Fruit fly (Drosophila melanogaster): ENCODE data around the gene Tlk.

The Tlk gene

DNA sequence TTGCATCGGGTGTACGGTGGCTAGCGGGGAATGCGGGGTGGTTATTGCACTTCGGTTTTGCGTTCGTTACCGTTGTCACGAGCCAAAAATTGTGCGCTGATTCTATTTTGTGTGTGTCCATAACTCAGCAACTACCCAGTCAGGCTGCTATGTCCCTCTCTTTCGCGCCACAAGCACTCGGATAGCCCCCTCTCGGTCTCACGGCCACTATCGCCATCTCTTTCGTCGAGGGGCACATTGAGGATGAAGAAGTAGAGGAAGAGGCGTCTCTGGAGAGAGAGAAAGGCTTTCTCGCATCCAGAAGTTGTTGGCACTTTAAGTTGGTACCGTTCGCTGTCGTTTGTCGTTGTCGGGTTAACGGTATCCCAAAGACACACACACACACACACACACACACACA is 18.0 kb downstream of the Tlk start:
- no peak for TF ChIP-seq CG13204 (GFP tag; optimal IDR thresholded peaks at IDR 0.05)
- no peak for TF ChIP-seq D1 (tag; optimal IDR thresholded peaks at IDR 0.05)
- no peak for TF ChIP-seq CG34367 (tag; optimal IDR thresholded peaks at IDR 0.05)
- no peak for TF ChIP-seq EcR (GFP tag; optimal IDR thresholded peaks at IDR 0.05)
- no peak for TF ChIP-seq rn (GFP tag; IDR thresholded peaks at IDR 0.05)
- TF ChIP-seq CG15710 (tag; optimal IDR thresholded peaks at IDR 0.05): no peak
- TF ChIP-seq Pif1A (GFP tag; optimal IDR thresholded peaks at IDR 0.05): no peak
- TF ChIP-seq CG8301 (tag; optimal IDR thresholded peaks at IDR 0.05): no peak
- TF ChIP-seq CG10348 (GFP tag; IDR thresholded peaks at IDR 0.05): no peak
- TF ChIP-seq CG8159 (tag; optimal IDR thresholded peaks at IDR 0.05): no peak
- no peak for TF ChIP-seq Ets98B (GFP tag; IDR thresholded peaks at IDR 0.05)
- TF ChIP-seq CG14655 (GFP tag; optimal IDR thresholded peaks at IDR 0.05): no peak
- no peak for TF ChIP-seq Snoo (tag; optimal IDR thresholded peaks at IDR 0.05)
- no peak for TF ChIP-seq CG9948 (tag; optimal IDR thresholded peaks at IDR 0.05)
- no peak for TF ChIP-seq CG32121 (GFP tag; IDR thresholded peaks at IDR 0.05)
- TF ChIP-seq fd96Ca (GFP tag; IDR thresholded peaks at IDR 0.05): no peak
- TF ChIP-seq CG4496 (GFP tag; IDR thresholded peaks at IDR 0.05): no peak
- TF ChIP-seq CG17806 (tag; optimal IDR thresholded peaks at IDR 0.05): no peak
- TF ChIP-seq gl (tag; optimal IDR thresholded peaks at IDR 0.05): no peak

DNA sequence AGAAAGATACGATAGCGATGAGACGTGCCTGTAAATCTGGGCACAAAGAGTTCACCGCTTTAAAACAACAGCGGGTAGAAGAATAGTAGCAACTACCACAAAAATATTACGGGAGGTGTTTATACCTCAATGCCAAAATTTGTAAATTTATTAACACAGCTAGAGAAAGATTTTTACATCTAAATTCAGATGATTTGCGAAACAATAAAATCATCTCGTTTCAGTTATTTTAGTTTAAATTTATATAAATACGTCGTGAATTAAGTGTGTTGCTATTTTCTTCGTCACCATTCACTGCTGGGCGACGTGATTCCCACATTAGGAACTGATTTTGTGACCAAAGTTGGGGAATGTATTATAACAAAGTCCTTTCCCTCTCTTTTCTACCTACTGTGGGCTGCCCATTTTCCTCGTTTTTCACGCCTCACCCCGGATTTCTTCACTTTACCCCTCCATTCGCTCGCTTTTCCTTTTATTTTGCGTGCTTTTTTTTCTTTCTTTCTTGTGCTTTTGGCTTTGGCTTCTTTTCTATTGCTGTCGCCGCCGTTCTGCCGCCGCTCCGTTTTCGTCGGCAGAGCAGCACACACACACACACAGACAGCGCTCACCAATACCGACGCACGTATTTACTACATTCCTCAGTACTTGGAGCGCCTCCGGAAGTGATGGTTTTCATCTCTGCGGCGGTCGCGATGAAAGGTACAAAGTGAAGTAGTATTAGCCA is 19.5 kb downstream of the Tlk start:
- TF ChIP-seq CG4496 (GFP tag; IDR thresholded peaks at IDR 0.05): peak; percentile 14; the same call in 1 of the 3 replicates
- TF ChIP-seq CG8301 (tag; optimal IDR thresholded peaks at IDR 0.05): peak; percentile 73
- TF ChIP-seq CG17806 (tag; optimal IDR thresholded peaks at IDR 0.05): peak; percentile 28
- peak; percentile 31 for TF ChIP-seq Pif1B (GFP tag; optimal IDR thresholded peaks at IDR 0.05)
- no peak for TF ChIP-seq EcR (GFP tag; optimal IDR thresholded peaks at IDR 0.05)
- TF ChIP-seq CG13204 (GFP tag; optimal IDR thresholded peaks at IDR 0.05): no peak
- TF ChIP-seq CG34367 (tag; optimal IDR thresholded peaks at IDR 0.05): no peak
- peak; percentile 38 for TF ChIP-seq CG8159 (tag; optimal IDR thresholded peaks at IDR 0.05)
- TF ChIP-seq Ets98B (GFP tag; IDR thresholded peaks at IDR 0.05): 0 out of 2 replicates have a peak, but pooled peaks have one; percentile 12
- peak; percentile 80 for TF ChIP-seq CG14655 (GFP tag; optimal IDR thresholded peaks at IDR 0.05)
- TF ChIP-seq CG15710 (tag; optimal IDR thresholded peaks at IDR 0.05): peak; percentile 2
- TF ChIP-seq CG12605 (GFP tag; IDR thresholded peaks at IDR 0.05): no peak
- no peak for TF ChIP-seq CG10348 (GFP tag; IDR thresholded peaks at IDR 0.05)
- TF ChIP-seq CG32121 (GFP tag; IDR thresholded peaks at IDR 0.05): no peak
- TF ChIP-seq rn (GFP tag; IDR thresholded peaks at IDR 0.05): no peak
- TF ChIP-seq D1 (tag; optimal IDR thresholded peaks at IDR 0.05): no peak
- peak; percentile 30 for TF ChIP-seq Pif1A (GFP tag; optimal IDR thresholded peaks at IDR 0.05)
- no peak for TF ChIP-seq gl (tag; optimal IDR thresholded peaks at IDR 0.05)
- TF ChIP-seq Snoo (tag; optimal IDR thresholded peaks at IDR 0.05): no peak
- TF ChIP-seq CG9948 (tag; optimal IDR thresholded peaks at IDR 0.05): peak; percentile 55
- 0 out of 3 replicates have a peak, but pooled peaks have one; percentile 34 for TF ChIP-seq fd96Ca (GFP tag; IDR thresholded peaks at IDR 0.05)

DNA sequence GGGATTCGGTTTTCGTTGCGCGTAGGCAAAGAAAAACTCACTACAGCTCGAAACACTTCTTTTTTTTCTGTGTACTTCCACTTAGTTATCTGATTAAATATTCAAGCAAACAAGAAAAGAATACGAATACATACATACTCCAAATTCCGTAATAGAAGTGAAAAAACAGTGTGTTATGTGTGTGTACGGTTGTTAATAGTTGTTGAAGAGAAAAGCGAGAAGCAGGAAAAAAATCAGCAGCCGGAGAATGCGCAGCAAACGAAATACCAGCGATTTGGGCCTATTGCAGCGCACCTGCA is 20.0 kb downstream of the Tlk start:
- TF ChIP-seq CG4496 (GFP tag; IDR thresholded peaks at IDR 0.05) (no peak), Pif1B (GFP tag; optimal IDR thresholded peaks at IDR 0.05) (no peak), CG8301 (tag; optimal IDR thresholded peaks at IDR 0.05) (no peak), D1 (tag; optimal IDR thresholded peaks at IDR 0.05) (no peak), Pif1A (GFP tag; optimal IDR thresholded peaks at IDR 0.05) (no peak), rn (GFP tag; IDR thresholded peaks at IDR 0.05) (no peak)

DNA sequence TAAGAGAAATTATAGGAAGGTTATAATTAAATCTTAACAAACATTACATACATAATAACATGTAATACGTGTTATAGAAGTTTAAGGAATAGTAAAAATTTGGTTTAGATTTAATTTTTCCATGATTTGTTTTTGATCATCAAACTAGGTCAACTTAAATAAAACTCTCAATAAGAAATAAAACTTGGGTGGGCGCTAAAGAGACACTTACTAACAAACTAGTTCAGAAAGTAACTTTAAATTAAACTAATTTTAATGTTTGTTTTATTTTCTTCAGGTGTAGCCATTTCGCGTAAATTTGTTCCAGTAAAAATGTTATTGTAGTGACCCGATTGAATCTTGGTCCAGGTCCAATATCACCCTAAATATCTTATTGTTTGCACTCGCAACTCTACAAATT is 20.5 kb downstream of the Tlk start:
- TF ChIP-seq CG17806 (tag; optimal IDR thresholded peaks at IDR 0.05) (peak; percentile 32), CG8159 (tag; optimal IDR thresholded peaks at IDR 0.05) (peak; percentile 10), CG14655 (GFP tag; optimal IDR thresholded peaks at IDR 0.05) (peak; percentile 60), EcR (GFP tag; optimal IDR thresholded peaks at IDR 0.05) (no peak), CG12605 (GFP tag; IDR thresholded peaks at IDR 0.05) (no peak), CG32121 (GFP tag; IDR thresholded peaks at IDR 0.05) (peak; percentile 17; the same call in 1 of the 2 replicates), Pif1A (GFP tag; optimal IDR thresholded peaks at IDR 0.05) (peak; percentile 33), CG4496 (GFP tag; IDR thresholded peaks at IDR 0.05) (peak; percentile 43; the same call in 1 of the 3 replicates), CG13204 (GFP tag; optimal IDR thresholded peaks at IDR 0.05) (no peak), Ets98B (GFP tag; IDR thresholded peaks at IDR 0.05) (no peak), Pif1B (GFP tag; optimal IDR thresholded peaks at IDR 0.05) (no peak), rn (GFP tag; IDR thresholded peaks at IDR 0.05) (0 out of 2 replicates have a peak, but pooled peaks have one; percentile 14), CG10348 (GFP tag; IDR thresholded peaks at IDR 0.05) (no peak), fd96Ca (GFP tag; IDR thresholded peaks at IDR 0.05) (no peak), CG9948 (tag; optimal IDR thresholded peaks at IDR 0.05) (peak; percentile 15)

DNA sequence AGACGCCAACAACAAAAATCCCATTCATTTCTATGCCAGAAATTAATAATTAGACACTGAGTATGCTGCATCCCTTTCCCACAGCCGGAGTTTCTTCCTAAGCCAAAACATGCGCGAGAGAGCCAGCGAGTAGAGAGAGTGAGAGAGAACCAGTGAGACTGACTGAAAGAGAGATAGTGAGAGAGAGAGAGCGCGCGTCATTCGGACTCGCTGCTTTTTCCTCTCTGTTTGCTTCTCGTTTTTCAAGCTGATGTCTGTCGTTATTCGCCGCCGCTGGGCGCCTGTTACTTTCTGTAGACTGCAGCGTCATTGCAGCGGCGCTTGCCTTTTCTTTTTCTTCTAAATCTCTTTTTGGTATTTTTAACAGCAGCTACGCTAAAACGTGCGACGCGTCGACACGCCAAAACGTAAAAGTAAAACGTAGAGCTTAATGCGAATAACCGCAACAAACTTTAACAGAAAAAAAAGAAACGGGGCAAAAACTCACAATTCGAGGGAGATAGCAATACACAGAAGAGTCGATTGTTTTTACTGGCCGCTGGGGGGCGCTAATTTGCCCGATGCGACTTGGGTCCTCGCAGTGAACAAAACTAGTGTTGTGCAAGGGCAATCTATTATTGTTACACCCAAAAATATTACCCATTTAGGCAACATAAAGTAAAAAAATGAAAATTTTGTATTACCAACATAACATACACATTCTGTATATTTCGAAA is 21.1 kb downstream of the Tlk start:
- peak; percentile 72 for TF ChIP-seq CG13204 (GFP tag; optimal IDR thresholded peaks at IDR 0.05)
- peak; percentile 71 for TF ChIP-seq Ets98B (GFP tag; IDR thresholded peaks at IDR 0.05)
- TF ChIP-seq CG34367 (tag; optimal IDR thresholded peaks at IDR 0.05): peak; percentile 59
- TF ChIP-seq CG17806 (tag; optimal IDR thresholded peaks at IDR 0.05): peak; percentile 31
- TF ChIP-seq CG32121 (GFP tag; IDR thresholded peaks at IDR 0.05): no peak; the same call in 1 of the 2 replicates
- no peak; the same call in 1 of the 2 replicates for TF ChIP-seq rn (GFP tag; IDR thresholded peaks at IDR 0.05)
- peak; percentile 94 for TF ChIP-seq EcR (GFP tag; optimal IDR thresholded peaks at IDR 0.05)
- peak; percentile 46 for TF ChIP-seq CG14655 (GFP tag; optimal IDR thresholded peaks at IDR 0.05)
- peak; percentile 41 for TF ChIP-seq Snoo (tag; optimal IDR thresholded peaks at IDR 0.05)
- TF ChIP-seq CG8301 (tag; optimal IDR thresholded peaks at IDR 0.05): peak; percentile 37
- TF ChIP-seq Pif1B (GFP tag; optimal IDR thresholded peaks at IDR 0.05): no peak
- peak; percentile 42 for TF ChIP-seq CG8159 (tag; optimal IDR thresholded peaks at IDR 0.05)
- TF ChIP-seq CG4496 (GFP tag; IDR thresholded peaks at IDR 0.05): no peak; the same call in none of the 3 replicates
- TF ChIP-seq CG10348 (GFP tag; IDR thresholded peaks at IDR 0.05): no peak
- TF ChIP-seq CG12605 (GFP tag; IDR thresholded peaks at IDR 0.05): peak; percentile 67
- TF ChIP-seq Pif1A (GFP tag; optimal IDR thresholded peaks at IDR 0.05): no peak
- peak; percentile 78 for TF ChIP-seq fd96Ca (GFP tag; IDR thresholded peaks at IDR 0.05)
- TF ChIP-seq CG15710 (tag; optimal IDR thresholded peaks at IDR 0.05): peak; percentile 58
- no peak for TF ChIP-seq D1 (tag; optimal IDR thresholded peaks at IDR 0.05)
- TF ChIP-seq gl (tag; optimal IDR thresholded peaks at IDR 0.05): peak; percentile 73
- TF ChIP-seq CG9948 (tag; optimal IDR thresholded peaks at IDR 0.05): no peak

All from whole organism, pupa.